Fruit fly (Drosophila melanogaster): ENCODE measurements around the gene CG8671.

- no peak for TF ChIP-seq CG17806 (tag; optimal IDR thresholded peaks at IDR 0.05)
- TF ChIP-seq CG8159 (tag; optimal IDR thresholded peaks at IDR 0.05) = no peak
- TF ChIP-seq CG10348 (GFP tag; IDR thresholded peaks at IDR 0.05) = no peak
- no peak for TF ChIP-seq CG15710 (tag; optimal IDR thresholded peaks at IDR 0.05)
- TF ChIP-seq CG13204 (GFP tag; optimal IDR thresholded peaks at IDR 0.05) = no peak
- no peak for TF ChIP-seq Pif1B (GFP tag; optimal IDR thresholded peaks at IDR 0.05)
- TF ChIP-seq CG12605 (GFP tag; IDR thresholded peaks at IDR 0.05) = no peak
- no peak for TF ChIP-seq CG34367 (tag; optimal IDR thresholded peaks at IDR 0.05)
- TF ChIP-seq Snoo (tag; optimal IDR thresholded peaks at IDR 0.05) = no peak
- no peak for TF ChIP-seq EcR (GFP tag; optimal IDR thresholded peaks at IDR 0.05)
These were observed 42.4 kb upstream of the CG8671 start, which contains the start of gene Atg18b for dm6 chr2L:21220396-21220795.
